Worm (Caenorhabditis elegans): ENCODE data around the gene glb-7.

- TF ChIP-seq hmg-4 (GFP tag; optimal IDR thresholded peaks at IDR 0.05), result no peak
- no peak for TF ChIP-seq ama-1 (optimal IDR thresholded peaks at IDR 0.05)
- TF ChIP-seq ets-7 (tag; optimal IDR thresholded peaks at IDR 0.05), result no peak
- TF ChIP-seq ceh-13 (GFP tag; optimal IDR thresholded peaks at IDR 0.05), result no peak
- no peak for TF ChIP-seq scrt-1 (GFP tag; IDR thresholded peaks at IDR 0.05)
These were observed 45.3 kb upstream of the glb-7 start for ce11 chrIV:2077159-2077835.
